Fruit fly (Drosophila melanogaster) whole organism, adult: ENCODE measurements around the gene Cdk1.

Experiments used
- CG11617 ChIP-seq: fragments of 200-800 bp; sonication (Bioruptor generic); optimal IDR thresholded peaks from 2 replicates; lab custom pipeline; 2017; ENCODE audit warnings: mild to moderate bottlenecking, missing biosample characterization, missing genetic modification reagents, missing genetic modification characterization
- CG12768 ChIP-seq: fragments of 200-800 bp; sonication (Bioruptor generic); optimal IDR thresholded peaks from 2 replicates; lab custom pipeline; 2017; ENCODE audit warnings: missing biosample characterization, missing genetic modification characterization, mild to moderate bottlenecking, moderate library complexity, missing genetic modification reagents
- CG14711 ChIP-seq: fragments of 200-800 bp; sonication (Bioruptor generic); optimal IDR thresholded peaks from 2 replicates; lab custom pipeline; 2018; ENCODE audit warnings: missing biosample characterization, mild to moderate bottlenecking, missing genetic modification characterization, moderate library complexity
- CG1620 ChIP-seq: fragments of 200-800 bp; sonication (Bioruptor generic); optimal IDR thresholded peaks from 2 replicates; lab custom pipeline; 2016; ENCODE audit warnings: missing biosample characterization, missing genetic modification characterization
- CG33017 ChIP-seq: fragments of 200-800 bp; sonication (Bioruptor generic); optimal IDR thresholded peaks from 2 replicates; lab custom pipeline; 2018; ENCODE audit warnings: missing biosample characterization, mild to moderate bottlenecking, missing genetic modification characterization, moderate library complexity
- CG5204 ChIP-seq: fragments of 200-800 bp; sonication (Bioruptor generic); optimal IDR thresholded peaks from 2 replicates; lab custom pipeline; 2016; ENCODE audit warnings: missing biosample characterization, missing genetic modification characterization
- CG7045 ChIP-seq: fragments of 200-800 bp; sonication (Bioruptor generic); optimal IDR thresholded peaks from 2 replicates; lab custom pipeline; 2017; ENCODE audit warnings: missing biosample characterization, mild to moderate bottlenecking, missing genetic modification characterization
- CG7101 ChIP-seq: fragments of 200-800 bp; sonication (Bioruptor generic); optimal IDR thresholded peaks from 2 replicates; lab custom pipeline; 2018; ENCODE audit warnings: missing biosample characterization, mild to moderate bottlenecking, missing genetic modification characterization, moderate library complexity
- Clk ChIP-seq: fragments of 200-800 bp; sonication (Bioruptor generic); optimal IDR thresholded peaks from 2 replicates; lab custom pipeline; 2017; ENCODE audit warnings: missing biosample characterization, missing genetic modification characterization
- Crg-1 ChIP-seq: fragments of 200-800 bp; sonication (Bioruptor generic); optimal IDR thresholded peaks from 2 replicates; lab custom pipeline; 2016; ENCODE audit warnings: missing biosample characterization, missing genetic modification characterization
- Hr96 ChIP-seq: fragments of 200-800 bp; sonication (Bioruptor generic); optimal IDR thresholded peaks from 2 replicates; lab custom pipeline; 2016; ENCODE audit warnings: missing biosample characterization, missing genetic modification characterization
- Mnt ChIP-seq: fragments of 200-800 bp; sonication (Bioruptor generic); optimal IDR thresholded peaks from 2 replicates; lab custom pipeline; 2016; ENCODE audit warnings: missing biosample characterization, mild to moderate bottlenecking, missing genetic modification characterization
- bab1 ChIP-seq: fragments of 200-800 bp; sonication (Bioruptor generic); optimal IDR thresholded peaks from 3 replicates; lab custom pipeline; 2019; ENCODE audit warnings: missing biosample characterization, mild to moderate bottlenecking, missing genetic modification characterization, moderate library complexity
- cic ChIP-seq: fragments of 200-800 bp; sonication (Bioruptor generic); optimal IDR thresholded peaks from 2 replicates; lab custom pipeline; 2017; ENCODE audit warnings: missing biosample characterization, mild to moderate bottlenecking, missing genetic modification characterization, moderate library complexity
- cnc ChIP-seq, 2 experiments: fragments of >200 bp; optimal IDR thresholded peaks; 2 replicates each; lab custom pipeline; 2017
- kay ChIP-seq: fragments of 200-800 bp; sonication (Bioruptor generic); peaks from one replicate; lab custom pipeline; 2016; ENCODE audit warnings: missing biosample characterization, missing genetic modification characterization, borderline replicate concordance
- ovo ChIP-seq: fragments of 200-800 bp; sonication (Bioruptor generic); optimal IDR thresholded peaks from 2 replicates; lab custom pipeline; 2016; ENCODE audit warnings: missing biosample characterization, missing genetic modification characterization
- pad ChIP-seq: fragments of 200-800 bp; sonication (Bioruptor generic); optimal IDR thresholded peaks from 3 replicates; lab custom pipeline; 2017; ENCODE audit warnings: missing biosample characterization, missing genetic modification characterization, mild to moderate bottlenecking, moderate library complexity, missing genetic modification reagents
- tj ChIP-seq: fragments of 200-800 bp; sonication (Bioruptor generic); optimal IDR thresholded peaks from 3 replicates; lab custom pipeline; 2017; ENCODE audit warnings: missing biosample characterization, mild to moderate bottlenecking, missing genetic modification characterization, moderate library complexity
- toe ChIP-seq: fragments of 200-800 bp; sonication (Bioruptor generic); optimal IDR thresholded peaks from 2 replicates; lab custom pipeline; 2016; ENCODE audit warnings: missing biosample characterization, missing genetic modification characterization

The Cdk1 gene

dm6 chr2L:10373605-10374269 is 12.3 kb downstream of the Cdk1 start, which contains the start of gene rho-5:
rho-5 (minus strand) TSS chr2L:10373900.
- TF ChIP-seq CG7045 (GFP tag; lab: Kevin White, UChicago) (no peak), tj (GFP tag; lab: Kevin White, UChicago) (no peak), Crg-1 (GFP tag; lab: Kevin White, UChicago) (no peak), cnc (optimal IDR thresholded peaks at IDR 0.05; lab: Kevin White, UChicago) (no peak), Mnt (no peak), CG11617 (no peak), CG7101 (tag; lab: Kevin White, UChicago) (no peak), CG5204 (GFP tag; lab: Kevin White, UChicago) (no peak), CG33017 (tag; lab: Kevin White, UChicago) (no peak), CG14711 (tag; lab: Kevin White, UChicago) (no peak), Clk (GFP tag; lab: Kevin White, UChicago) (no peak), CG1620 (GFP tag; lab: Kevin White, UChicago) (no peak), bab1 (GFP tag; lab: Kevin White, UChicago) (no peak), CG12768 (GFP tag; lab: Kevin White, UChicago) (no peak)

- no peak for TF ChIP-seq Hr96 (GFP tag; lab: Kevin White, UChicago)
- no peak for TF ChIP-seq CG1620 (GFP tag; lab: Kevin White, UChicago)
- TF ChIP-seq ovo (GFP tag; lab: Kevin White, UChicago) = no peak
- TF ChIP-seq bab1 (GFP tag; lab: Kevin White, UChicago) = no peak
- TF ChIP-seq Crg-1 (GFP tag; lab: Kevin White, UChicago) = no peak
- no peak for TF ChIP-seq cic
- no peak for TF ChIP-seq CG12768 (GFP tag; lab: Kevin White, UChicago)
- no peak for TF ChIP-seq pad (GFP tag; lab: Kevin White, UChicago)
- no peak for TF ChIP-seq Clk (GFP tag; lab: Kevin White, UChicago)
- no peak for TF ChIP-seq cnc (optimal IDR thresholded peaks at IDR 0.05; lab: Kevin White, UChicago)
- no peak for TF ChIP-seq CG5204 (GFP tag; lab: Kevin White, UChicago)
- TF ChIP-seq toe (GFP tag; lab: Kevin White, UChicago) = no peak
- TF ChIP-seq Mnt = no peak
Measured at dm6 chr2L:10372297-10372696, 13.8 kb downstream of the Cdk1 start.

dm6 chr2L:10366525-10366924 is 19.5 kb downstream of the Cdk1 start, which contains the start of gene CG5056:
CG5056 (plus strand) TSS chr2L:10366692.
- TF ChIP-seq Hr96 (GFP tag; lab: Kevin White, UChicago) = no peak
- TF ChIP-seq CG14711 (tag; lab: Kevin White, UChicago) = peak; percentile 37
- peak; percentile 69 for TF ChIP-seq bab1 (GFP tag; lab: Kevin White, UChicago)
- peak; percentile 12 for TF ChIP-seq Crg-1 (GFP tag; lab: Kevin White, UChicago)
- TF ChIP-seq CG33017 (tag; lab: Kevin White, UChicago) = peak; percentile 10

dm6 chr2L:10364229-10364628 is 21.8 kb downstream of the Cdk1 start, which contains the start of gene lft:
lft (plus strand) TSS chr2L:10364471.
- no peak for TF ChIP-seq CG7045 (GFP tag; lab: Kevin White, UChicago)
- no peak for TF ChIP-seq ovo (GFP tag; lab: Kevin White, UChicago)
- no peak for TF ChIP-seq CG11617
- TF ChIP-seq cic = no peak
- no peak for TF ChIP-seq CG14711 (tag; lab: Kevin White, UChicago)
- TF ChIP-seq tj (GFP tag; lab: Kevin White, UChicago) = no peak
- TF ChIP-seq pad (GFP tag; lab: Kevin White, UChicago) = no peak
- no peak for TF ChIP-seq CG5204 (GFP tag; lab: Kevin White, UChicago)
- TF ChIP-seq kay (GFP tag; lab: Kevin White, UChicago) = no peak
- TF ChIP-seq Hr96 (GFP tag; lab: Kevin White, UChicago) = no peak
- TF ChIP-seq Crg-1 (GFP tag; lab: Kevin White, UChicago) = no peak
- TF ChIP-seq CG33017 (tag; lab: Kevin White, UChicago) = no peak
- no peak for TF ChIP-seq toe (GFP tag; lab: Kevin White, UChicago)

- TF ChIP-seq CG7101 (tag; lab: Kevin White, UChicago) (peak; percentile 50), CG11617 (no peak)
Measured at dm6 chr2L:10362408-10363067, 23.5 kb downstream of the Cdk1 start, which contains the start of the genes Cand1 and pim. Cand1 (minus strand) TSS chr2L:10362707. pim (plus strand) TSS chr2L:10362989.

- TF ChIP-seq CG11617 (peak; percentile 35), tj (GFP tag; lab: Kevin White, UChicago) (peak; percentile 72), CG1620 (GFP tag; lab: Kevin White, UChicago) (peak; percentile 6), CG5204 (GFP tag; lab: Kevin White, UChicago) (no peak), CG7101 (tag; lab: Kevin White, UChicago) (peak; percentile 36), kay (GFP tag; lab: Kevin White, UChicago) (no peak), Hr96 (GFP tag; lab: Kevin White, UChicago) (no peak), cnc (optimal IDR thresholded peaks at IDR 0.05; lab: Kevin White, UChicago) (no peak)
Measured at dm6 chr2L:10356508-10356907, 29.6 kb downstream of the Cdk1 start, which contains the start of the genes CtsL4 and ClpP. CtsL4 (minus strand) TSS chr2L:10356597. ClpP (plus strand) TSS chr2L:10356795.
